Fruit fly (Drosophila melanogaster) whole organism, embryonic: ENCODE results near the gene CG2818.
A peak's percentile ranks its signal among the peaks of the same experiment; 100 is the strongest.

Source experiments
- Ada2b ChIP-seq: fragments of 200-800 bp; sonication (Bioruptor generic); IDR thresholded peaks from 2 replicates; pipeline ENCODE4 v1.3.6; 2022; ENCODE audit warnings: missing biosample characterization, missing genetic modification characterization
- Atf-2 ChIP-seq: fragments of 200-800 bp; sonication (Bioruptor generic); optimal IDR thresholded peaks from 2 replicates; lab custom pipeline; 2016; ENCODE audit warnings: missing biosample characterization, missing genetic modification characterization
- Awh ChIP-seq: fragments of 200-800 bp; sonication (Bioruptor generic); IDR thresholded peaks from 2 replicates; pipeline ENCODE4, ENCODE4 v1.3.6; 2022; ENCODE audit warnings: missing biosample characterization, missing genetic modification characterization
- B-H1 ChIP-seq: fragments of 200-800 bp; sonication (Bioruptor generic); IDR thresholded peaks from 3 replicates; pipeline ENCODE4 v1.3.6; 2022; ENCODE audit warnings: missing biosample characterization, missing genetic modification characterization
- BEAF-32 ChIP-seq: fragments of 200-800 bp; sonication (Bioruptor generic); optimal IDR thresholded peaks from 3 replicates; lab custom pipeline; 2017; ENCODE audit warnings: missing biosample characterization, missing genetic modification characterization, mild to moderate bottlenecking, moderate library complexity, missing genetic modification reagents
- Bdp1 ChIP-seq: fragments of 200-800 bp; sonication (Bioruptor generic); optimal IDR thresholded peaks from 3 replicates; lab custom pipeline; 2016; ENCODE audit warnings: missing biosample characterization, missing genetic modification characterization
- C15 ChIP-seq: fragments of 200-800 bp; sonication (Bioruptor generic); IDR thresholded peaks from 3 replicates; pipeline ENCODE4 v1.3.6; 2022; ENCODE audit warnings: missing biosample characterization, missing genetic modification characterization
- CG10147 ChIP-seq: fragments of 200-800 bp; sonication (Bioruptor generic); optimal IDR thresholded peaks from 2 replicates; lab custom pipeline; 2019; ENCODE audit warnings: missing biosample characterization, mild to moderate bottlenecking, missing genetic modification characterization, moderate library complexity
- CG11085 ChIP-seq: fragments of 200-800 bp; sonication (Bioruptor generic); IDR thresholded peaks from 2 replicates; pipeline ENCODE4 v1.3.6; 2022; ENCODE audit warnings: missing biosample characterization, missing genetic modification characterization
- CG11696 ChIP-seq: fragments of 200-800 bp; sonication (Bioruptor generic); IDR thresholded peaks from 2 replicates; pipeline ENCODE4 v1.3.6; 2022; ENCODE audit warnings: missing biosample characterization, missing genetic modification characterization
- CG12104 ChIP-seq: fragments of 200-800 bp; sonication (Bioruptor generic); optimal IDR thresholded peaks from 3 replicates; lab custom pipeline; 2016; ENCODE audit warnings: missing biosample characterization, missing genetic modification characterization
- CG13287 ChIP-seq: fragments of 200-800 bp; sonication (Bioruptor generic); IDR thresholded peaks from 2 replicates; pipeline ENCODE4 v1.3.6; 2022; ENCODE audit warnings: missing biosample characterization, missing genetic modification characterization; ENCODE audit not compliant: partially characterized antibody
- CG14667 ChIP-seq: fragments of 200-800 bp; sonication (Bioruptor generic); IDR thresholded peaks from 2 replicates; pipeline ENCODE4 v1.3.6; 2022; ENCODE audit warnings: missing biosample characterization, missing genetic modification characterization
- CG1647 ChIP-seq: fragments of 200-800 bp; sonication (Bioruptor generic); optimal IDR thresholded peaks from 3 replicates; lab custom pipeline; 2016; ENCODE audit warnings: missing biosample characterization, missing genetic modification characterization
- CG16815 ChIP-seq: fragments of 200-800 bp; sonication (Bioruptor generic); optimal IDR thresholded peaks from 3 replicates; lab custom pipeline; 2017; ENCODE audit warnings: missing biosample characterization, mild to moderate bottlenecking, missing genetic modification characterization
- CG17912 ChIP-seq: fragments of 200-800 bp; sonication (Bioruptor generic); optimal IDR thresholded peaks from 2 replicates; lab custom pipeline; 2018; ENCODE audit warnings: missing biosample characterization, mild to moderate bottlenecking, missing genetic modification characterization
- CG18599 ChIP-seq: fragments of 200-800 bp; sonication (Bioruptor generic); optimal IDR thresholded peaks from 3 replicates; lab custom pipeline; 2017; ENCODE audit warnings: missing biosample characterization, missing genetic modification characterization, mild to moderate bottlenecking, moderate library complexity, missing genetic modification reagents
- CG18619 ChIP-seq: fragments of 200-800 bp; sonication (Bioruptor generic); optimal IDR thresholded peaks from 3 replicates; lab custom pipeline; 2017; ENCODE audit warnings: missing biosample characterization, mild to moderate bottlenecking, missing genetic modification characterization
- CG32767 ChIP-seq: fragments of 200-800 bp; sonication (Bioruptor generic); IDR thresholded peaks from 2 replicates; pipeline ENCODE4 v1.3.6; 2022; ENCODE audit warnings: missing biosample characterization, missing genetic modification characterization
- CG42726 ChIP-seq: fragments of 200-800 bp; sonication (Bioruptor generic); IDR thresholded peaks from 2 replicates; pipeline ENCODE4 v1.3.6; 2022; ENCODE audit warnings: missing biosample characterization, missing genetic modification characterization; ENCODE audit not compliant: partially characterized antibody
- CG43689 ChIP-seq: fragments of 200-800 bp; sonication (Bioruptor generic); IDR thresholded peaks from 2 replicates; pipeline ENCODE4 v1.3.6; 2022; ENCODE audit warnings: missing biosample characterization, missing genetic modification characterization
- CG4617 ChIP-seq: fragments of 200-800 bp; sonication (Bioruptor generic); optimal IDR thresholded peaks from 3 replicates; lab custom pipeline; 2016; ENCODE audit warnings: missing biosample characterization, missing genetic modification characterization, borderline replicate concordance
- CG6654 ChIP-seq: fragments of 200-800 bp; sonication (Bioruptor generic); optimal IDR thresholded peaks from 2 replicates; lab custom pipeline; 2017; ENCODE audit warnings: missing biosample characterization, mild to moderate bottlenecking, missing genetic modification characterization
- CG7271 ChIP-seq: fragments of 200-800 bp; sonication (Bioruptor generic); optimal IDR thresholded peaks from 2 replicates; lab custom pipeline; 2018; ENCODE audit warnings: missing biosample characterization, mild to moderate bottlenecking, missing genetic modification characterization, moderate library complexity
- CG8089 ChIP-seq: fragments of 200-800 bp; sonication (Bioruptor generic); optimal IDR thresholded peaks from 3 replicates; lab custom pipeline; 2016; ENCODE audit warnings: missing biosample characterization, missing genetic modification characterization
- CG8924 ChIP-seq: fragments of 200-800 bp; optimal IDR thresholded peaks from 3 replicates; lab custom pipeline; 2019; ENCODE audit warnings: missing biosample characterization, mild to moderate bottlenecking, missing genetic modification characterization, moderate library complexity
- CG8944 ChIP-seq: fragments of 200-800 bp; sonication (Bioruptor generic); optimal IDR thresholded peaks from 3 replicates; lab custom pipeline; 2016; ENCODE audit warnings: missing biosample characterization, missing genetic modification characterization
- Dll ChIP-seq: fragments of 200-800 bp; sonication (Bioruptor generic); IDR thresholded peaks from 4 replicates; pipeline ENCODE4 v1.3.6; 2022; ENCODE audit warnings: missing biosample characterization, missing genetic modification characterization; ENCODE audit not compliant: partially characterized antibody
- Lim3 ChIP-seq: fragments of 200-800 bp; sonication (Bioruptor generic); IDR thresholded peaks from 2 replicates; pipeline ENCODE4 v1.3.6; 2022; ENCODE audit warnings: missing biosample characterization, missing genetic modification characterization
- Myb ChIP-seq: fragments of 200-800 bp; sonication (Bioruptor generic); optimal IDR thresholded peaks from 2 replicates; lab custom pipeline; 2016; ENCODE audit warnings: missing biosample characterization, missing genetic modification characterization
- Nf-YA ChIP-seq: fragments of 200-800 bp; sonication (Bioruptor generic); IDR thresholded peaks from 2 replicates; pipeline ENCODE4 v1.3.6; 2022; ENCODE audit warnings: missing biosample characterization, missing genetic modification characterization
- NfI ChIP-seq: fragments of 200-800 bp; sonication (Bioruptor generic); optimal IDR thresholded peaks from 3 replicates; lab custom pipeline; 2018; ENCODE audit warnings: missing biosample characterization, mild to moderate bottlenecking, missing genetic modification characterization, moderate library complexity
- Rx ChIP-seq: fragments of 200-800 bp; sonication (Bioruptor generic); IDR thresholded peaks from 2 replicates; pipeline ENCODE4 v1.3.6; 2022; ENCODE audit warnings: missing biosample characterization, missing genetic modification characterization
- Ssrp ChIP-seq: fragments of 200-800 bp; sonication (Bioruptor generic); optimal IDR thresholded peaks from 2 replicates; lab custom pipeline; 2018; ENCODE audit warnings: missing biosample characterization, mild to moderate bottlenecking, missing genetic modification characterization, moderate library complexity
- ara ChIP-seq: fragments of 200-800 bp; sonication (Bioruptor generic); IDR thresholded peaks from 2 replicates; pipeline ENCODE4 v1.3.6; 2022; ENCODE audit warnings: missing biosample characterization, missing genetic modification characterization
- chinmo ChIP-seq: fragments of 200-800 bp; sonication (Bioruptor generic); IDR thresholded peaks from 4 replicates; pipeline ENCODE4 v1.3.6; 2022; ENCODE audit warnings: missing biosample characterization, missing genetic modification characterization; ENCODE audit not compliant: partially characterized antibody
- crc ChIP-seq: fragments of 200-800 bp; sonication (Bioruptor generic); optimal IDR thresholded peaks from 2 replicates; lab custom pipeline; 2016; ENCODE audit warnings: missing biosample characterization, missing genetic modification characterization
- dmrt99B ChIP-seq: fragments of 200-800 bp; sonication (Bioruptor generic); optimal IDR thresholded peaks from 2 replicates; lab custom pipeline; 2018; ENCODE audit warnings: missing biosample characterization, mild to moderate bottlenecking, missing genetic modification characterization, moderate library complexity
- eve ChIP-seq, 2 experiments: fragments of >200 bp; optimal IDR thresholded peaks; 2 replicates each; lab custom pipeline; 2017; ENCODE audit warnings: missing biosample characterization in 2 of 2, missing genetic modification characterization in 2 of 2
- gcm ChIP-seq: fragments of 200-800 bp; sonication (Bioruptor generic); optimal IDR thresholded peaks from 2 replicates; lab custom pipeline; 2019; ENCODE audit warnings: missing biosample characterization, mild to moderate bottlenecking, missing genetic modification characterization, moderate library complexity
- jigr1 ChIP-seq: fragments of 200-800 bp; sonication (Bioruptor generic); IDR thresholded peaks from 3 replicates; pipeline ENCODE4 v1.3.6; 2022; ENCODE audit warnings: missing biosample characterization, missing genetic modification characterization
- lab ChIP-seq: fragments of 200-800 bp; sonication (Bioruptor generic); optimal IDR thresholded peaks from 3 replicates; lab custom pipeline; 2017; ENCODE audit warnings: missing biosample characterization, missing genetic modification characterization, mild to moderate bottlenecking, moderate library complexity, missing genetic modification reagents
- nerfin-2 ChIP-seq: fragments of 200-800 bp; sonication (Bioruptor generic); IDR thresholded peaks from 2 replicates; pipeline ENCODE4 v1.3.6; 2022; ENCODE audit warnings: missing biosample characterization, missing genetic modification characterization; ENCODE audit not compliant: partially characterized antibody
- nmo ChIP-seq: fragments of 200-800 bp; sonication (Bioruptor generic); optimal IDR thresholded peaks from 2 replicates; lab custom pipeline; 2018; ENCODE audit warnings: missing biosample characterization, mild to moderate bottlenecking, missing genetic modification characterization, moderate library complexity
- sens-2 ChIP-seq: fragments of 200-800 bp; sonication (Bioruptor generic); IDR thresholded peaks from 2 replicates; pipeline ENCODE4 v1.3.6; 2022; ENCODE audit warnings: missing biosample characterization, missing genetic modification characterization
- sob ChIP-seq: fragments of 200-800 bp; sonication (Bioruptor generic); IDR thresholded peaks from 2 replicates; pipeline ENCODE4 v1.3.6; 2022; ENCODE audit warnings: missing biosample characterization, missing genetic modification characterization
- stc ChIP-seq: fragments of 200-800 bp; sonication (Bioruptor generic); IDR thresholded peaks from 2 replicates; pipeline ENCODE4 v1.3.6; 2022; ENCODE audit warnings: missing biosample characterization, missing genetic modification characterization
- tna ChIP-seq: fragments of 200-800 bp; sonication (Bioruptor generic); IDR thresholded peaks from 2 replicates; pipeline ENCODE4 v1.3.6; 2022; ENCODE audit warnings: missing biosample characterization, missing genetic modification characterization; ENCODE audit not compliant: partially characterized antibody
- toy ChIP-seq: fragments of 200-800 bp; sonication (Bioruptor generic); IDR thresholded peaks from 2 replicates; pipeline ENCODE4 v1.3.6; 2022; ENCODE audit warnings: missing biosample characterization, missing genetic modification characterization
- trem ChIP-seq: fragments of 200-800 bp; optimal IDR thresholded peaks from 3 replicates; lab custom pipeline; 2019; ENCODE audit warnings: missing biosample characterization, mild to moderate bottlenecking, missing genetic modification characterization, moderate library complexity
- unc-4 ChIP-seq: fragments of 200-800 bp; sonication (Bioruptor generic); IDR thresholded peaks from 2 replicates; pipeline ENCODE4 v1.3.6; 2022; ENCODE audit warnings: missing biosample characterization, missing genetic modification characterization; ENCODE audit not compliant: partially characterized antibody
- zfh2 ChIP-seq: fragments of 200-800 bp; sonication (Bioruptor generic); optimal IDR thresholded peaks from 2 replicates; lab custom pipeline; 2016; ENCODE audit warnings: missing biosample characterization, missing genetic modification characterization

The CG2818 gene

dm6 chr2L:3737682-3738081 lies 24.5 kb downstream of the CG2818 start (continued):
- TF ChIP-seq tna (GFP tag; lab: Robert Waterston, UW) (no peak), CG6654 (GFP tag; lab: Kevin White, UChicago) (no peak), sens-2 (GFP tag; lab: Robert Waterston, UW) (no peak), CG11696 (no peak), jigr1 (no peak), CG14667 (GFP tag; lab: Robert Waterston, UW) (no peak), gcm (no peak), Myb (GFP tag; lab: Kevin White, UChicago) (no peak), unc-4 (no peak), CG8089 (GFP tag; lab: Kevin White, UChicago) (no peak), Ssrp (tag; lab: Kevin White, UChicago) (no peak), CG4617 (GFP tag; lab: Kevin White, UChicago) (no peak), CG43689 (GFP tag; lab: Robert Waterston, UW) (no peak), CG8924 (no peak), Rx (GFP tag; lab: Robert Waterston, UW) (no peak), Nf-YA (GFP tag; lab: Robert Waterston, UW) (no peak), CG17912 (GFP tag; lab: Kevin White, UChicago) (no peak), CG42726 (no peak), CG16815 (GFP tag; lab: Kevin White, UChicago) (no peak), CG7271 (tag; lab: Kevin White, UChicago) (no peak), CG13287 (GFP tag; lab: Robert Waterston, UW) (no peak), chinmo (no peak), toy (no peak), dmrt99B (tag; lab: Kevin White, UChicago) (peak; percentile 30), nmo (GFP tag; lab: Kevin White, UChicago) (no peak), CG11085 (no peak), C15 (no peak), Ada2b (no peak), CG32767 (GFP tag; lab: Robert Waterston, UW) (no peak), BEAF-32 (GFP tag; lab: Kevin White, UChicago) (no peak), lab (GFP tag; lab: Kevin White, UChicago) (peak; percentile 11), Dll (GFP tag; lab: Robert Waterston, UW) (no peak), Atf-2 (GFP tag; lab: Kevin White, UChicago) (no peak), NfI (GFP tag; lab: Kevin White, UChicago) (no peak), zfh2 (no peak), trem (tag; lab: Kevin White, UChicago) (no peak), Awh (no peak), stc (GFP tag; lab: Robert Waterston, UW) (no peak), eve (GFP tag; optimal IDR thresholded peaks at IDR 0.05; lab: Kevin White, UChicago) (peak in 1 of 2 experiments; percentile 22), CG8944 (GFP tag; lab: Kevin White, UChicago) (no peak), B-H1 (GFP tag; lab: Robert Waterston, UW) (no peak), CG12104 (GFP tag; lab: Kevin White, UChicago) (no peak), CG1647 (GFP tag; lab: Kevin White, UChicago) (no peak), sob (GFP tag; lab: Robert Waterston, UW) (no peak), CG18599 (GFP tag; lab: Kevin White, UChicago) (no peak), nerfin-2 (no peak), CG18619 (GFP tag; lab: Kevin White, UChicago) (no peak), ara (no peak), Bdp1 (GFP tag; lab: Kevin White, UChicago) (no peak), crc (GFP tag; lab: Kevin White, UChicago) (no peak), Lim3 (GFP tag; lab: Robert Waterston, UW) (no peak), CG10147 (GFP tag; lab: Kevin White, UChicago) (peak; percentile 24)
